Worm (Caenorhabditis elegans): ENCODE data around the gene C52B9.8.

- TF ChIP-seq mep-1 (tag; optimal IDR thresholded peaks at IDR 0.05) (no peak), lin-29 (GFP tag; IDR thresholded peaks at IDR 0.05) (no peak), lim-7 (GFP tag; IDR thresholded peaks at IDR 0.05) (no peak), zag-1 (tag; optimal IDR thresholded peaks at IDR 0.05) (no peak), attf-4 (tag; optimal IDR thresholded peaks at IDR 0.05) (no peak), arid-1 (GFP tag; conservative IDR thresholded peaks at IDR 0.05) (no peak), ceh-28 (tag; optimal IDR thresholded peaks at IDR 0.05) (no peak), nhr-11 (tag; optimal IDR thresholded peaks at IDR 0.05) (no peak), snpc-4 (tag; optimal IDR thresholded peaks at IDR 0.05) (no peak)
Observed at ce11 chrX:4306861-4307260, 4.7 kb downstream of the C52B9.8 start, which contains the start of gene pqn-15.

Measured in whole organism, L4 larva.